Worm (Caenorhabditis elegans) whole organism, L4/young adult: ENCODE results near the gene ets-5.
A peak's percentile ranks its signal among the peaks of the same experiment; 100 is the strongest.

Experiments
- dao-5 ChIP-seq: sonication (generic microtip); optimal IDR thresholded peaks from 2 replicates; lab custom pipeline; 2016; ENCODE audit warnings: missing genotype, missing genetic modification characterization, moderate library complexity, missing compliant biosample characterization
- him-1 ChIP-seq: sonication (generic microtip); optimal IDR thresholded peaks from 2 replicates; lab custom pipeline; 2016; ENCODE audit warnings: missing genotype, missing genetic modification reagents, missing genetic modification characterization, missing compliant biosample characterization

ce11 chrX:5063750-5064652 is 20.3 kb downstream of the ets-5 start, which contains the start of gene C24H10.2:
- TF ChIP-seq dao-5: no peak
- peak; percentile 3 for TF ChIP-seq him-1
